Worm (Caenorhabditis elegans) whole organism, L1 larva: Measurements from ENCODE around the gene hrg-6.

Experiments used
- C16A3.4 ChIP-seq: fragments of 150-350 bp; optimal IDR thresholded peaks from 2 replicates; lab custom pipeline; 2014; ENCODE audit warnings: missing biosample characterization, missing genetic modification characterization
- C34B4.2 ChIP-seq: sonication (generic microtip); optimal IDR thresholded peaks from 2 replicates; lab custom pipeline; 2017; ENCODE audit warnings: mild to moderate bottlenecking, missing genetic modification characterization, missing compliant biosample characterization
- F16B12.6 ChIP-seq: fragments of 150-350 bp; optimal IDR thresholded peaks from 2 replicates; lab custom pipeline; 2014; ENCODE audit warnings: missing biosample characterization, missing genetic modification characterization
- Y116A8C.19 ChIP-seq: sonication (generic microtip); optimal IDR thresholded peaks from 2 replicates; lab custom pipeline; 2016; ENCODE audit warnings: missing compliant biosample characterization, missing genetic modification characterization, borderline replicate concordance
- aha-1 ChIP-seq: fragments of 150-350 bp; optimal IDR thresholded peaks from 2 replicates; lab custom pipeline; 2014; ENCODE audit warnings: missing biosample characterization, missing genetic modification characterization
- ama-1 ChIP-seq: fragments of 150-350 bp; optimal IDR thresholded peaks from 2 replicates; lab custom pipeline; 2014
- ceh-63 ChIP-seq: fragments of 200-800 bp; sonication (Bioruptor generic); optimal IDR thresholded peaks from 2 replicates; lab custom pipeline; 2018; ENCODE audit warnings: mild to moderate bottlenecking, missing genetic modification characterization, missing compliant biosample characterization
- ceh-88 ChIP-seq: fragments of 200-800 bp; sonication (Bioruptor generic); IDR thresholded peaks from 2 replicates; pipeline ENCODE4 v1.3.6; 2022; ENCODE audit warnings: missing genetic modification characterization, missing compliant biosample characterization
- ceh-90 ChIP-seq: sonication (generic microtip); optimal IDR thresholded peaks from 2 replicates; lab custom pipeline; 2016; ENCODE audit warnings: missing genetic modification characterization, missing compliant biosample characterization
- ces-1 ChIP-seq: fragments of 150-350 bp; optimal IDR thresholded peaks from 2 replicates; lab custom pipeline; 2014; ENCODE audit warnings: missing biosample characterization, missing genetic modification reagents, missing genetic modification characterization
- dpl-1 ChIP-seq, 3 experiments: fragments of 150-350 bp in 2 of 3; sonication (generic microtip) in 1 of 3; optimal IDR thresholded peaks; 2 replicates each; lab custom pipeline; 2014 to 2017; ENCODE audit warnings: missing biosample characterization in 3 of 3, missing genetic modification characterization in 3 of 3, missing genetic modification reagents in 3 of 3
- dsc-1 ChIP-seq: sonication (generic microtip); optimal IDR thresholded peaks from 2 replicates; lab custom pipeline; 2016; ENCODE audit warnings: mild to moderate bottlenecking, missing genetic modification characterization, missing compliant biosample characterization
- efl-1 ChIP-seq, 4 experiments: fragments of 150-350 bp; optimal IDR thresholded peaks in 3 of 4; peaks in 1 of 4; 1 replicate in 1 of 4; 2 replicates in 3 of 4; lab custom pipeline; 2014; ENCODE audit warnings: missing biosample characterization in 2 of 4, missing genetic modification characterization in 2 of 4, missing genetic modification reagents in 2 of 4
- efl-3 ChIP-seq: fragments of 200-800 bp; sonication (Bioruptor generic); optimal IDR thresholded peaks from 2 replicates; lab custom pipeline; 2018; ENCODE audit warnings: mild to moderate bottlenecking, missing genetic modification characterization, missing compliant biosample characterization
- egl-13 ChIP-seq: sonication (generic microtip); optimal IDR thresholded peaks from 2 replicates; lab custom pipeline; 2016; ENCODE audit warnings: missing genotype, missing genetic modification reagents, missing genetic modification characterization, missing compliant biosample characterization
- egl-27 ChIP-seq, 2 experiments: fragments of 150-350 bp in 1 of 2; sonication (generic microtip); optimal IDR thresholded peaks; 3 replicates each; lab custom pipeline; 2017 to 2018; ENCODE audit warnings: missing biosample characterization in 2 of 2, missing genetic modification characterization in 2 of 2, missing genetic modification reagents in 2 of 2
- fkh-4 ChIP-seq: sonication (generic microtip); optimal IDR thresholded peaks from 2 replicates; lab custom pipeline; 2016; ENCODE audit warnings: missing compliant biosample characterization, missing genetic modification characterization, borderline replicate concordance
- fkh-8 ChIP-seq: sonication (generic microtip); optimal IDR thresholded peaks from 2 replicates; lab custom pipeline; 2016; ENCODE audit warnings: mild to moderate bottlenecking, missing genetic modification characterization, missing compliant biosample characterization
- fos-1 ChIP-seq: fragments of 150-350 bp; optimal IDR thresholded peaks from 2 replicates; lab custom pipeline; 2014; ENCODE audit warnings: missing biosample characterization, missing genetic modification characterization
- grh-1 ChIP-seq: fragments of 200-800 bp; sonication (Bioruptor generic); IDR thresholded peaks from 2 replicates; pipeline ENCODE4 v1.3.6; 2022; ENCODE audit warnings: missing genetic modification reagents, missing genetic modification characterization, missing compliant biosample characterization
- hpl-2 ChIP-seq: fragments of 150-350 bp; optimal IDR thresholded peaks from 2 replicates; lab custom pipeline; 2014; ENCODE audit warnings: missing biosample characterization, missing genetic modification reagents, missing genetic modification characterization
- irx-1 ChIP-seq: sonication (generic microtip); optimal IDR thresholded peaks from 2 replicates; lab custom pipeline; 2016; ENCODE audit warnings: missing genetic modification characterization, missing compliant biosample characterization
- isw-1 ChIP-seq: fragments of 200-800 bp; sonication (Bioruptor generic); IDR thresholded peaks from 2 replicates; pipeline ENCODE4 v1.3.6; 2022; ENCODE audit warnings: missing genetic modification characterization, missing compliant biosample characterization
- lin-15B ChIP-seq: fragments of 150-350 bp; sonication (generic microtip); optimal IDR thresholded peaks from 3 replicates; lab custom pipeline; 2014; ENCODE audit warnings: missing biosample characterization, missing genetic modification characterization
- lin-35 ChIP-seq, 2 experiments: fragments of 150-350 bp; optimal IDR thresholded peaks; 2 replicates each; lab custom pipeline; 2014; ENCODE audit warnings: missing biosample characterization in 2 of 2, missing genetic modification characterization in 2 of 2, missing genetic modification reagents in 2 of 2
- lin-39 ChIP-seq: fragments of 150-350 bp; optimal IDR thresholded peaks from 2 replicates; lab custom pipeline; 2014; ENCODE audit warnings: missing biosample characterization, missing genetic modification reagents, missing genetic modification characterization
- lir-3 ChIP-seq: sonication (generic microtip); optimal IDR thresholded peaks from 2 replicates; lab custom pipeline; 2016; ENCODE audit warnings: mild to moderate bottlenecking, missing genetic modification characterization, moderate library complexity, missing compliant biosample characterization; ENCODE audit not compliant: poor library complexity
- lsy-2 ChIP-seq, 2 experiments: fragments of 150-350 bp; optimal IDR thresholded peaks; 2 replicates each; lab custom pipeline; 2014; ENCODE audit warnings: missing biosample characterization in 2 of 2, missing genetic modification characterization in 2 of 2
- mef-2 ChIP-seq: fragments of 150-350 bp; optimal IDR thresholded peaks from 2 replicates; lab custom pipeline; 2014; ENCODE audit warnings: missing biosample characterization, missing genetic modification characterization
- mep-1 ChIP-seq: fragments of 150-350 bp; optimal IDR thresholded peaks from 2 replicates; lab custom pipeline; 2014; ENCODE audit warnings: missing biosample characterization, missing genetic modification characterization
- nhr-47 ChIP-seq: sonication (generic microtip); optimal IDR thresholded peaks from 2 replicates; lab custom pipeline; 2016; ENCODE audit warnings: mild to moderate bottlenecking, missing genetic modification characterization, moderate library complexity, missing compliant biosample characterization
- nhr-71 ChIP-seq: sonication (generic microtip); optimal IDR thresholded peaks from 2 replicates; lab custom pipeline; 2016; ENCODE audit warnings: mild to moderate bottlenecking, missing genetic modification characterization, moderate library complexity, missing compliant biosample characterization
- nhr-84 ChIP-seq: sonication (generic microtip); optimal IDR thresholded peaks from 2 replicates; lab custom pipeline; 2017; ENCODE audit warnings: missing biosample characterization, missing genetic modification characterization
- nhr-90 ChIP-seq: sonication (generic microtip); optimal IDR thresholded peaks from 2 replicates; lab custom pipeline; 2016; ENCODE audit warnings: mild to moderate bottlenecking, missing genetic modification characterization, missing compliant biosample characterization; ENCODE audit not compliant: poor library complexity
- pag-3 ChIP-seq: sonication (generic microtip); optimal IDR thresholded peaks from 2 replicates; lab custom pipeline; 2017; ENCODE audit warnings: missing genetic modification characterization, mild to moderate bottlenecking, missing compliant biosample characterization, antibody characterized with exemption, borderline replicate concordance; ENCODE audit not compliant: insufficient read depth
- pax-3 ChIP-seq: fragments of 200-800 bp; sonication (Bioruptor generic); optimal IDR thresholded peaks from 2 replicates; lab custom pipeline; 2018; ENCODE audit warnings: mild to moderate bottlenecking, missing genetic modification characterization, moderate library complexity, missing compliant biosample characterization
- rnt-1 ChIP-seq: sonication (generic microtip); optimal IDR thresholded peaks from 2 replicates; lab custom pipeline; 2016; ENCODE audit warnings: mild to moderate bottlenecking, missing genetic modification characterization, moderate library complexity, missing compliant biosample characterization
- skn-1 ChIP-seq: fragments of 150-350 bp; optimal IDR thresholded peaks from 2 replicates; lab custom pipeline; 2014; ENCODE audit warnings: missing biosample characterization, missing genetic modification characterization
- snpc-4 ChIP-seq: fragments of 150-350 bp; optimal IDR thresholded peaks from 2 replicates; lab custom pipeline; 2014; ENCODE audit warnings: missing biosample characterization, missing genetic modification characterization
- snu-23 ChIP-seq: sonication (generic microtip); optimal IDR thresholded peaks from 2 replicates; lab custom pipeline; 2016; ENCODE audit warnings: missing genetic modification characterization, missing compliant biosample characterization
- swsn-7 ChIP-seq: sonication (generic microtip); optimal IDR thresholded peaks from 2 replicates; lab custom pipeline; 2016; ENCODE audit warnings: missing genetic modification characterization, missing compliant biosample characterization
- unc-62 ChIP-seq: fragments of 150-350 bp; optimal IDR thresholded peaks from 2 replicates; lab custom pipeline; 2014; ENCODE audit warnings: missing biosample characterization, missing genetic modification reagents, missing genetic modification characterization
- unc-86 ChIP-seq: sonication (generic microtip); optimal IDR thresholded peaks from 2 replicates; lab custom pipeline; 2016; ENCODE audit warnings: missing genetic modification characterization, missing compliant biosample characterization
- vab-15 ChIP-seq: sonication (generic microtip); optimal IDR thresholded peaks from 2 replicates; lab custom pipeline; 2017; ENCODE audit warnings: missing genotype, mild to moderate bottlenecking, missing genetic modification characterization, missing compliant biosample characterization
- xbp-1 ChIP-seq: sonication (generic microtip); optimal IDR thresholded peaks from 2 replicates; lab custom pipeline; 2016; ENCODE audit warnings: missing genetic modification characterization, missing compliant biosample characterization
- zip-4 ChIP-seq: fragments of 200-800 bp; sonication (Bioruptor generic); optimal IDR thresholded peaks from 2 replicates; lab custom pipeline; 2018; ENCODE audit warnings: mild to moderate bottlenecking, missing genetic modification characterization, moderate library complexity, missing compliant biosample characterization
- ztf-11 ChIP-seq, 2 experiments: sonication (generic microtip); optimal IDR thresholded peaks; 2 replicates each; lab custom pipeline; 2016 to 2017; ENCODE audit warnings: missing genetic modification characterization in 2 of 2, missing biosample characterization in 1 of 2, missing compliant biosample characterization in 1 of 2
- ztf-4 ChIP-seq: fragments of 150-350 bp; optimal IDR thresholded peaks from 2 replicates; lab custom pipeline; 2014; ENCODE audit warnings: missing biosample characterization, missing genetic modification characterization

hrg-6 gene

ce11 chrIV:11025941-11026340 lies 6.4 kb upstream of the hrg-6 start (continued):
- TF ChIP-seq C34B4.2 (no peak), C16A3.4 (tag; lab: Kevin White, UChicago) (no peak), mep-1 (tag; lab: Kevin White, UChicago) (peak; percentile 18), snu-23 (no peak), lin-15B (no peak), nhr-84 (tag; lab: Kevin White, UChicago) (no peak), xbp-1 (tag; lab: Kevin White, UChicago) (no peak), F16B12.6 (tag; lab: Kevin White, UChicago) (no peak), fkh-8 (tag; lab: Kevin White, UChicago) (no peak), hpl-2 (GFP tag; lab: Kevin White, UChicago) (no peak), aha-1 (tag; lab: Kevin White, UChicago) (no peak), lin-39 (tag; lab: Kevin White, UChicago) (no peak), irx-1 (tag; lab: Kevin White, UChicago) (no peak), grh-1 (0 out of 2 replicates have a peak, but pooled peaks have one; percentile 8), egl-27 (tag; optimal IDR thresholded peaks at IDR 0.05; lab: Kevin White, UChicago) (no peak), ceh-63 (GFP tag; lab: Kevin White, UChicago) (no peak), ces-1 (no peak), unc-86 (tag; lab: Kevin White, UChicago) (no peak), rnt-1 (tag; lab: Kevin White, UChicago) (peak; percentile 28), ceh-90 (tag; lab: Kevin White, UChicago) (no peak), lin-35 (GFP tag; optimal IDR thresholded peaks at IDR 0.05; lab: Kevin White, UChicago) (no peak), ama-1 (peak; percentile 64), dpl-1 (GFP tag; optimal IDR thresholded peaks at IDR 0.05; lab: Kevin White, UChicago) (no peak), pag-3 (no peak)

- TF ChIP-seq snpc-4 (tag; lab: Kevin White, UChicago), result no peak
- peak; percentile 62 for TF ChIP-seq xbp-1 (tag; lab: Kevin White, UChicago)
- TF ChIP-seq lin-35 (GFP tag; optimal IDR thresholded peaks at IDR 0.05; lab: Kevin White, UChicago), result peak; percentile 35 to 61
- no peak for TF ChIP-seq ceh-88 (GFP tag; lab: Robert Waterston, UW)
- peak; percentile 80 for TF ChIP-seq F16B12.6 (tag; lab: Kevin White, UChicago)
- TF ChIP-seq efl-3 (GFP tag; lab: Kevin White, UChicago), result no peak
- peak; percentile 8 for TF ChIP-seq C16A3.4 (tag; lab: Kevin White, UChicago)
- TF ChIP-seq rnt-1 (tag; lab: Kevin White, UChicago), result peak; percentile 32
- no peak for TF ChIP-seq irx-1 (tag; lab: Kevin White, UChicago)
- TF ChIP-seq ceh-90 (tag; lab: Kevin White, UChicago), result no peak
- no peak for TF ChIP-seq nhr-84 (tag; lab: Kevin White, UChicago)
- no peak for TF ChIP-seq fos-1 (tag; lab: Kevin White, UChicago)
- peak in 1 of 2 experiments; percentile 42 for TF ChIP-seq ztf-11 (tag; optimal IDR thresholded peaks at IDR 0.05; lab: Kevin White, UChicago)
- TF ChIP-seq pax-3, result peak; percentile 1
- peak; percentile 66 for TF ChIP-seq snu-23
- no peak for TF ChIP-seq lir-3 (tag; lab: Kevin White, UChicago)
- no peak for TF ChIP-seq lin-39 (tag; lab: Kevin White, UChicago)
- peak; percentile 14 for TF ChIP-seq fkh-4 (tag; lab: Kevin White, UChicago)
- peak; percentile 65 for TF ChIP-seq nhr-71
- TF ChIP-seq swsn-7 (tag; lab: Kevin White, UChicago), result peak; percentile 66
- TF ChIP-seq skn-1 (tag; lab: Kevin White, UChicago), result no peak
- no peak for TF ChIP-seq zip-4 (GFP tag; lab: Kevin White, UChicago)
- TF ChIP-seq egl-27 (tag; optimal IDR thresholded peaks at IDR 0.05; lab: Kevin White, UChicago), result no peak
- TF ChIP-seq dpl-1 (GFP tag; optimal IDR thresholded peaks at IDR 0.05; lab: Kevin White, UChicago), result peak in 2 of 3 experiments; percentile 28 to 36
- peak; percentile 49 for TF ChIP-seq fkh-8 (tag; lab: Kevin White, UChicago)
- TF ChIP-seq lin-15B, result peak; percentile 6
- no peak for TF ChIP-seq unc-62 (GFP tag; lab: Kevin White, UChicago)
- peak in 1 of 2 experiments; percentile 26 for TF ChIP-seq efl-1 (optimal IDR thresholded peaks at IDR 0.05; lab: Kevin White, UChicago)
- peak in 1 of 2 experiments; percentile 45 for TF ChIP-seq efl-1 (GFP tag; optimal IDR thresholded peaks at IDR 0.05 in 1 of 2; lab: Kevin White, UChicago)
- 0 out of 2 replicates have a peak, but pooled peaks have one; percentile 9 for TF ChIP-seq isw-1 (GFP tag; lab: Robert Waterston, UW)
- TF ChIP-seq nhr-47, result peak; percentile 50
- peak; percentile 59 to 69 for TF ChIP-seq lsy-2 (tag; optimal IDR thresholded peaks at IDR 0.05; lab: Kevin White, UChicago)
- no peak for TF ChIP-seq Y116A8C.19 (tag; lab: Kevin White, UChicago)
- no peak for TF ChIP-seq aha-1 (tag; lab: Kevin White, UChicago)
- TF ChIP-seq vab-15 (tag; lab: Kevin White, UChicago), result no peak
- no peak for TF ChIP-seq mef-2 (tag; lab: Kevin White, UChicago)
- TF ChIP-seq nhr-90, result no peak
- peak; percentile 10 for TF ChIP-seq egl-13 (tag; lab: Kevin White, UChicago)
- peak; percentile 38 for TF ChIP-seq dsc-1 (tag; lab: Kevin White, UChicago)
- TF ChIP-seq ztf-4 (tag; lab: Kevin White, UChicago), result peak; percentile 38
Measured at ce11 chrIV:11026648-11027047, 5.7 kb upstream of the hrg-6 start.
